Worm (Caenorhabditis elegans): ENCODE results near the gene srv-15.

The srv-15 gene

ce11 chrIV:15906059-15906632 lies at the start of gene srv-15:
TSS of gene srv-15 (plus strand) at chrIV:15906582.
- no peak for TF ChIP-seq sem-4 (tag; optimal IDR thresholded peaks at IDR 0.05)
- TF ChIP-seq nhr-21 (tag; optimal IDR thresholded peaks at IDR 0.05), result peak; percentile 27
- TF ChIP-seq lsy-2 (tag; optimal IDR thresholded peaks at IDR 0.05), result peak in 1 of 2 experiments; percentile 2

- TF ChIP-seq nhr-25 (tag; optimal IDR thresholded peaks at IDR 0.05), result no peak
- no peak for TF ChIP-seq crh-2 (tag; optimal IDR thresholded peaks at IDR 0.05)
- TF ChIP-seq ceh-16 (tag; optimal IDR thresholded peaks at IDR 0.05), result no peak
- TF ChIP-seq ceh-82 (tag; optimal IDR thresholded peaks at IDR 0.05), result no peak
- no peak for TF ChIP-seq skn-1 (tag; optimal IDR thresholded peaks at IDR 0.05)
- no peak for TF ChIP-seq R02D3.7 (tag; optimal IDR thresholded peaks at IDR 0.05)
Observed at ce11 chrIV:15861499-15861898, 44.9 kb upstream of the srv-15 start.

- TF ChIP-seq snpc-4 (tag; optimal IDR thresholded peaks at IDR 0.05) (no peak), alr-1 (tag; optimal IDR thresholded peaks at IDR 0.05) (no peak), skn-1 (tag; optimal IDR thresholded peaks at IDR 0.05) (no peak), lin-11 (tag; optimal IDR thresholded peaks at IDR 0.05) (no peak), lsy-2 (tag; optimal IDR thresholded peaks at IDR 0.05) (no peak), nhr-23 (tag; optimal IDR thresholded peaks at IDR 0.05) (no peak), sma-3 (GFP tag; optimal IDR thresholded peaks at IDR 0.05) (no peak), ZK546.5 (tag; optimal IDR thresholded peaks at IDR 0.05) (no peak), ztf-11 (tag; optimal IDR thresholded peaks at IDR 0.05) (no peak), unc-62 (GFP tag; optimal IDR thresholded peaks at IDR 0.05) (no peak), fos-1 (tag; optimal IDR thresholded peaks at IDR 0.05) (no peak), gmeb-1 (tag; optimal IDR thresholded peaks at IDR 0.05) (no peak), unc-39 (tag; optimal IDR thresholded peaks at IDR 0.05) (no peak), elt-1 (tag; optimal IDR thresholded peaks at IDR 0.05) (no peak), ama-1 (optimal IDR thresholded peaks at IDR 0.05) (no peak)
Observed at ce11 chrIV:15868288-15868687, 38.1 kb upstream of the srv-15 start.

ce11 chrIV:15870356-15870755 lies 36.0 kb upstream of the srv-15 start, which contains the start of gene Y105C5B.1:
TSS of gene Y105C5B.1 (plus strand) at chrIV:15870656.
- TF ChIP-seq mab-5 (tag; optimal IDR thresholded peaks at IDR 0.05) (no peak), mbf-1 (tag; optimal IDR thresholded peaks at IDR 0.05) (no peak)

ce11 chrIV:15872633-15873032 lies 33.7 kb upstream of the srv-15 start, which contains the start of gene gcy-25:
TSS of gene gcy-25 (plus strand) at chrIV:15872933.
- TF ChIP-seq aly-2 (tag; optimal IDR thresholded peaks at IDR 0.05) (no peak), nhr-11 (tag; optimal IDR thresholded peaks at IDR 0.05) (no peak), Y55F3AM.14 (GFP tag; optimal IDR thresholded peaks at IDR 0.05) (no peak), ceh-82 (tag; optimal IDR thresholded peaks at IDR 0.05) (no peak), nhr-10 (tag; optimal IDR thresholded peaks at IDR 0.05) (no peak), zag-1 (tag; optimal IDR thresholded peaks at IDR 0.05) (no peak), crh-2 (tag; optimal IDR thresholded peaks at IDR 0.05) (no peak), ama-1 (optimal IDR thresholded peaks at IDR 0.05) (no peak), nhr-21 (tag; optimal IDR thresholded peaks at IDR 0.05) (no peak), blmp-1 (tag; optimal IDR thresholded peaks at IDR 0.05; ENCODE audit: insufficient read depth) (no peak), mab-5 (tag; optimal IDR thresholded peaks at IDR 0.05) (no peak), unc-39 (tag; optimal IDR thresholded peaks at IDR 0.05) (no peak), alr-1 (tag; optimal IDR thresholded peaks at IDR 0.05) (no peak), egl-27 (tag; optimal IDR thresholded peaks at IDR 0.05) (no peak), ceh-16 (tag; optimal IDR thresholded peaks at IDR 0.05) (no peak), sma-3 (GFP tag; optimal IDR thresholded peaks at IDR 0.05) (no peak), nhr-129 (tag; optimal IDR thresholded peaks at IDR 0.05) (no peak)

ce11 chrIV:15878262-15878661 lies 28.1 kb upstream of the srv-15 start:
- TF ChIP-seq mbf-1 (tag; optimal IDR thresholded peaks at IDR 0.05), result no peak
- no peak for TF ChIP-seq lin-39 (tag; optimal IDR thresholded peaks at IDR 0.05)
- TF ChIP-seq unc-62 (GFP tag; optimal IDR thresholded peaks at IDR 0.05), result no peak
- TF ChIP-seq egl-27 (tag; optimal IDR thresholded peaks at IDR 0.05), result no peak
- TF ChIP-seq unc-55 (GFP tag; optimal IDR thresholded peaks at IDR 0.05), result no peak
- no peak for TF ChIP-seq mdl-1 (tag; optimal IDR thresholded peaks at IDR 0.05)
- no peak for TF ChIP-seq unc-39 (tag; optimal IDR thresholded peaks at IDR 0.05)
- no peak for TF ChIP-seq snpc-4 (tag; optimal IDR thresholded peaks at IDR 0.05)
